Worm (Caenorhabditis elegans): ENCODE measurements around the gene dop-6.

- no peak for TF ChIP-seq nhr-11 (tag; optimal IDR thresholded peaks at IDR 0.05)
- TF ChIP-seq elt-2 (tag; optimal IDR thresholded peaks at IDR 0.05): no peak
- no peak for TF ChIP-seq tbx-2 (tag; optimal IDR thresholded peaks at IDR 0.05)
- TF ChIP-seq elt-4 (tag; optimal IDR thresholded peaks at IDR 0.05): no peak
- no peak for TF ChIP-seq K02D7.2 (tag; optimal IDR thresholded peaks at IDR 0.05)
- TF ChIP-seq pha-4 (tag; optimal IDR thresholded peaks at IDR 0.05): no peak
- TF ChIP-seq ceh-2 (tag; optimal IDR thresholded peaks at IDR 0.05): no peak
- no peak for TF ChIP-seq ama-1 (optimal IDR thresholded peaks at IDR 0.05)
- TF ChIP-seq nfya-1 (tag; optimal IDR thresholded peaks at IDR 0.05): no peak
- no peak for TF ChIP-seq sox-4 (tag; optimal IDR thresholded peaks at IDR 0.05)
Observed at ce11 chrX:4350198-4350597, 29.5 kb downstream of the dop-6 start, which contains the start of gene F14H12.2.

All from whole organism, late embryonic.